Worm (Caenorhabditis elegans) whole organism, L1 larva: Measurements from ENCODE around the gene AH9.6.
A peak's percentile ranks its signal among the peaks of the same experiment; 100 is the strongest.

Source experiments
- C16A3.4 ChIP-seq: fragments of 150-350 bp; optimal IDR thresholded peaks from 2 replicates; lab custom pipeline; 2014; ENCODE audit warnings: missing biosample characterization, missing genetic modification characterization
- C34B4.2 ChIP-seq: sonication (generic microtip); optimal IDR thresholded peaks from 2 replicates; lab custom pipeline; 2017; ENCODE audit warnings: mild to moderate bottlenecking, missing genetic modification characterization, missing compliant biosample characterization
- F16B12.6 ChIP-seq: fragments of 150-350 bp; optimal IDR thresholded peaks from 2 replicates; lab custom pipeline; 2014; ENCODE audit warnings: missing biosample characterization, missing genetic modification characterization
- alr-1 ChIP-seq: fragments of 200-800 bp; sonication (Bioruptor generic); optimal IDR thresholded peaks from 2 replicates; lab custom pipeline; 2018; ENCODE audit warnings: borderline replicate concordance, mild to moderate bottlenecking, missing genetic modification characterization, missing compliant biosample characterization
- aly-2 ChIP-seq: fragments of 150-350 bp; optimal IDR thresholded peaks from 2 replicates; lab custom pipeline; 2014; ENCODE audit warnings: missing biosample characterization, missing genetic modification characterization
- ces-1 ChIP-seq: fragments of 150-350 bp; optimal IDR thresholded peaks from 2 replicates; lab custom pipeline; 2014; ENCODE audit warnings: missing biosample characterization, missing genetic modification reagents, missing genetic modification characterization
- dpl-1 ChIP-seq, 3 experiments: fragments of 150-350 bp in 2 of 3; sonication (generic microtip) in 1 of 3; optimal IDR thresholded peaks; 2 replicates each; lab custom pipeline; 2014 to 2017; ENCODE audit warnings: missing biosample characterization in 3 of 3, missing genetic modification characterization in 3 of 3, missing genetic modification reagents in 3 of 3
- dsc-1 ChIP-seq: sonication (generic microtip); optimal IDR thresholded peaks from 2 replicates; lab custom pipeline; 2016; ENCODE audit warnings: mild to moderate bottlenecking, missing genetic modification characterization, missing compliant biosample characterization
- efl-1 ChIP-seq, 4 experiments: fragments of 150-350 bp; optimal IDR thresholded peaks in 3 of 4; peaks in 1 of 4; 1 replicate in 1 of 4; 2 replicates in 3 of 4; lab custom pipeline; 2014; ENCODE audit warnings: missing biosample characterization in 2 of 4, missing genetic modification characterization in 2 of 4, missing genetic modification reagents in 2 of 4
- efl-3 ChIP-seq: fragments of 200-800 bp; sonication (Bioruptor generic); optimal IDR thresholded peaks from 2 replicates; lab custom pipeline; 2018; ENCODE audit warnings: mild to moderate bottlenecking, missing genetic modification characterization, missing compliant biosample characterization
- egl-13 ChIP-seq: sonication (generic microtip); optimal IDR thresholded peaks from 2 replicates; lab custom pipeline; 2016; ENCODE audit warnings: missing genotype, missing genetic modification reagents, missing genetic modification characterization, missing compliant biosample characterization
- egl-27 ChIP-seq, 2 experiments: fragments of 150-350 bp in 1 of 2; sonication (generic microtip); optimal IDR thresholded peaks; 3 replicates each; lab custom pipeline; 2017 to 2018; ENCODE audit warnings: missing biosample characterization in 2 of 2, missing genetic modification characterization in 2 of 2, missing genetic modification reagents in 2 of 2
- elt-2 ChIP-seq: sonication (generic microtip); optimal IDR thresholded peaks from 2 replicates; lab custom pipeline; 2016; ENCODE audit warnings: missing genetic modification characterization, mild to moderate bottlenecking, inconsistent platforms, missing compliant biosample characterization, missing genetic modification reagents
- ets-5 ChIP-seq: fragments of 200-800 bp; sonication (Bioruptor generic); IDR thresholded peaks from 2 replicates; pipeline ENCODE4 v1.3.6; 2022; ENCODE audit warnings: missing genetic modification characterization, missing compliant biosample characterization
- fkh-10 ChIP-seq: sonication (generic microtip); optimal IDR thresholded peaks from 2 replicates; lab custom pipeline; 2017; ENCODE audit warnings: missing biosample characterization, missing genetic modification reagents, missing genetic modification characterization
- fkh-4 ChIP-seq: sonication (generic microtip); optimal IDR thresholded peaks from 2 replicates; lab custom pipeline; 2016; ENCODE audit warnings: missing compliant biosample characterization, missing genetic modification characterization, borderline replicate concordance
- fkh-8 ChIP-seq: sonication (generic microtip); optimal IDR thresholded peaks from 2 replicates; lab custom pipeline; 2016; ENCODE audit warnings: mild to moderate bottlenecking, missing genetic modification characterization, missing compliant biosample characterization
- fos-1 ChIP-seq: fragments of 150-350 bp; optimal IDR thresholded peaks from 2 replicates; lab custom pipeline; 2014; ENCODE audit warnings: missing biosample characterization, missing genetic modification characterization
- grh-1 ChIP-seq: fragments of 200-800 bp; sonication (Bioruptor generic); IDR thresholded peaks from 2 replicates; pipeline ENCODE4 v1.3.6; 2022; ENCODE audit warnings: missing genetic modification reagents, missing genetic modification characterization, missing compliant biosample characterization
- hlh-17 ChIP-seq: fragments of 200-800 bp; sonication (Bioruptor generic); optimal IDR thresholded peaks from 2 replicates; lab custom pipeline; 2018; ENCODE audit warnings: missing genetic modification characterization, mild to moderate bottlenecking, missing compliant biosample characterization, moderate library complexity, borderline replicate concordance
- hlh-4 ChIP-seq: sonication (generic microtip); optimal IDR thresholded peaks from 2 replicates; lab custom pipeline; 2016; ENCODE audit warnings: mild to moderate bottlenecking, missing genetic modification characterization, missing compliant biosample characterization
- hpl-2 ChIP-seq: fragments of 150-350 bp; optimal IDR thresholded peaks from 2 replicates; lab custom pipeline; 2014; ENCODE audit warnings: missing biosample characterization, missing genetic modification reagents, missing genetic modification characterization
- lin-13 ChIP-seq: fragments of 150-350 bp; optimal IDR thresholded peaks from 2 replicates; lab custom pipeline; 2014; ENCODE audit warnings: missing biosample characterization, missing genetic modification reagents, missing genetic modification characterization
- lin-14 ChIP-seq: fragments of 200-800 bp; sonication (Bioruptor generic); optimal IDR thresholded peaks from 2 replicates; lab custom pipeline; 2018; ENCODE audit warnings: mild to moderate bottlenecking, missing genetic modification characterization, moderate library complexity, missing compliant biosample characterization
- lin-15B ChIP-seq: fragments of 150-350 bp; sonication (generic microtip); optimal IDR thresholded peaks from 3 replicates; lab custom pipeline; 2014; ENCODE audit warnings: missing biosample characterization, missing genetic modification characterization
- lin-35 ChIP-seq, 2 experiments: fragments of 150-350 bp; optimal IDR thresholded peaks; 2 replicates each; lab custom pipeline; 2014; ENCODE audit warnings: missing biosample characterization in 2 of 2, missing genetic modification characterization in 2 of 2, missing genetic modification reagents in 2 of 2
- lsy-2 ChIP-seq, 2 experiments: fragments of 150-350 bp; optimal IDR thresholded peaks; 2 replicates each; lab custom pipeline; 2014; ENCODE audit warnings: missing biosample characterization in 2 of 2, missing genetic modification characterization in 2 of 2
- mab-9 ChIP-seq: fragments of 200-800 bp; sonication (Bioruptor generic); IDR thresholded peaks from 2 replicates; pipeline ENCODE4 v1.3.6; 2022; ENCODE audit warnings: missing genetic modification reagents, missing genetic modification characterization, missing compliant biosample characterization
- mdl-1 ChIP-seq, 2 experiments: fragments of 150-350 bp; optimal IDR thresholded peaks; 2 replicates each; lab custom pipeline; 2014 to 2017; ENCODE audit warnings: missing biosample characterization in 2 of 2, missing genetic modification characterization in 2 of 2, inconsistent platforms in 1 of 2
- mef-2 ChIP-seq: fragments of 150-350 bp; optimal IDR thresholded peaks from 2 replicates; lab custom pipeline; 2014; ENCODE audit warnings: missing biosample characterization, missing genetic modification characterization
- mep-1 ChIP-seq: fragments of 150-350 bp; optimal IDR thresholded peaks from 2 replicates; lab custom pipeline; 2014; ENCODE audit warnings: missing biosample characterization, missing genetic modification characterization
- nhr-11 ChIP-seq: fragments of 150-350 bp; optimal IDR thresholded peaks from 2 replicates; lab custom pipeline; 2014; ENCODE audit warnings: missing biosample characterization, missing genetic modification characterization
- nhr-12 ChIP-seq: sonication (generic microtip); optimal IDR thresholded peaks from 2 replicates; lab custom pipeline; 2017; ENCODE audit warnings: missing biosample characterization, missing genetic modification characterization
- nhr-28 ChIP-seq: fragments of 150-350 bp; optimal IDR thresholded peaks from 2 replicates; lab custom pipeline; 2014; ENCODE audit warnings: missing biosample characterization, missing genetic modification characterization
- nhr-47 ChIP-seq: sonication (generic microtip); optimal IDR thresholded peaks from 2 replicates; lab custom pipeline; 2016; ENCODE audit warnings: mild to moderate bottlenecking, missing genetic modification characterization, moderate library complexity, missing compliant biosample characterization
- nhr-77 ChIP-seq: fragments of 150-350 bp; optimal IDR thresholded peaks from 2 replicates; lab custom pipeline; 2014; ENCODE audit warnings: missing biosample characterization, missing genetic modification characterization
- nhr-90 ChIP-seq: sonication (generic microtip); optimal IDR thresholded peaks from 2 replicates; lab custom pipeline; 2016; ENCODE audit warnings: mild to moderate bottlenecking, missing genetic modification characterization, missing compliant biosample characterization; ENCODE audit not compliant: poor library complexity
- pag-3 ChIP-seq: sonication (generic microtip); optimal IDR thresholded peaks from 2 replicates; lab custom pipeline; 2017; ENCODE audit warnings: missing genetic modification characterization, mild to moderate bottlenecking, missing compliant biosample characterization, antibody characterized with exemption, borderline replicate concordance; ENCODE audit not compliant: insufficient read depth
- pax-3 ChIP-seq: fragments of 200-800 bp; sonication (Bioruptor generic); optimal IDR thresholded peaks from 2 replicates; lab custom pipeline; 2018; ENCODE audit warnings: mild to moderate bottlenecking, missing genetic modification characterization, moderate library complexity, missing compliant biosample characterization
- pqm-1 ChIP-seq: sonication (generic microtip); optimal IDR thresholded peaks from 3 replicates; lab custom pipeline; 2017; ENCODE audit warnings: missing biosample characterization, missing genetic modification characterization
- rnt-1 ChIP-seq: sonication (generic microtip); optimal IDR thresholded peaks from 2 replicates; lab custom pipeline; 2016; ENCODE audit warnings: mild to moderate bottlenecking, missing genetic modification characterization, moderate library complexity, missing compliant biosample characterization
- skn-1 ChIP-seq: fragments of 150-350 bp; optimal IDR thresholded peaks from 2 replicates; lab custom pipeline; 2014; ENCODE audit warnings: missing biosample characterization, missing genetic modification characterization
- snpc-4 ChIP-seq: fragments of 150-350 bp; optimal IDR thresholded peaks from 2 replicates; lab custom pipeline; 2014; ENCODE audit warnings: missing biosample characterization, missing genetic modification characterization
- sox-4 ChIP-seq: sonication (generic microtip); optimal IDR thresholded peaks from 2 replicates; lab custom pipeline; 2016; ENCODE audit warnings: missing genetic modification characterization, missing compliant biosample characterization
- swsn-7 ChIP-seq: sonication (generic microtip); optimal IDR thresholded peaks from 2 replicates; lab custom pipeline; 2016; ENCODE audit warnings: missing genetic modification characterization, missing compliant biosample characterization
- tlp-1 ChIP-seq: fragments of 150-350 bp; optimal IDR thresholded peaks from 2 replicates; lab custom pipeline; 2014; ENCODE audit warnings: missing biosample characterization, missing genetic modification characterization
- unc-62 ChIP-seq: fragments of 150-350 bp; optimal IDR thresholded peaks from 2 replicates; lab custom pipeline; 2014; ENCODE audit warnings: missing biosample characterization, missing genetic modification reagents, missing genetic modification characterization
- ztf-4 ChIP-seq: fragments of 150-350 bp; optimal IDR thresholded peaks from 2 replicates; lab custom pipeline; 2014; ENCODE audit warnings: missing biosample characterization, missing genetic modification characterization

The AH9.6 gene

DNA sequence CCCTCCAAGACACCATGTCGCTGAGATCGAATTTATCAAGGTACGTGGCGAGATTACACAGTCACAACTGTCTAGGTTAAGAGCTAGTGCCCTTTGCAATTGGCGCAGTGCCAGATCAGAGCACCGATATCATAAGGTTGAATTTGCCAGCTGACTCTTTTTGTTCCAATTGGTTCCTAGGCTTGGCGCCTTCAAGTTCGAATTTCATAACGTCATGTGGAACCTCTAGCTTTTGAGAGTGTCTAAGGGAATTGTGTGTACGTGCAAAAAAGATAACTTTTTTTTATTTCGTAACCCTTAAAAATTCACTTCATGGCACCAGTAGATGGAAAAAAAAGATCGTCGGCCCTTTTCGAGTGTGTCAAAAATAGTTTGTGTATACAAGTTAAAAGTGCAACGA lies 51.7 kb downstream of the AH9.6 start:
- peak; percentile 31 for TF ChIP-seq rnt-1 (tag; lab: Kevin White, UChicago)
- TF ChIP-seq efl-1 (optimal IDR thresholded peaks at IDR 0.05; lab: Kevin White, UChicago): no peak
- TF ChIP-seq efl-1 (GFP tag; optimal IDR thresholded peaks at IDR 0.05 in 1 of 2; lab: Kevin White, UChicago): peak in 1 of 2 experiments; percentile 7
- TF ChIP-seq nhr-77 (tag; lab: Kevin White, UChicago): no peak
- peak; percentile 52 for TF ChIP-seq pag-3
- TF ChIP-seq snpc-4 (tag; lab: Kevin White, UChicago): no peak
- no peak for TF ChIP-seq mdl-1 (tag; optimal IDR thresholded peaks at IDR 0.05; lab: Kevin White, UChicago)

DNA sequence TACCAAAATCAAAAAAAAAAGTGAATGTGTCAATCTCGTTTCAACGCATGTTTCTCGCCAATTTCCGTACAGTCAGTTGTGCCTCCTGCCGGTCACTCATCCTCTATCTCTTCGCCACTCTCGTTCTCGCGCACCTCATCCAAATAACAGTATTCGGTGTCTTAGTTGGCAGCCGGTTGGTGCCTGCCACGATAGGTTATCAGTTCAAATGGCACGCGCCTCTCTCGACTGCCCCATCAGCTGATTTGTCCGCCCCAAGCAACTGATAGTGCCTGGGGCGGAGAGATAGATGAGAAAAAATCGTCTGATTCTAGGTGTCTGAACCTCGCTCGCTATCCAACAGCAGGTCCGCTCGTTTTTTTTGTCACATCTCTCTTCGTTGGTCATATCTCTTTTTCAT lies 52.8 kb downstream of the AH9.6 start:
- TF ChIP-seq pag-3: peak; percentile 100
- no peak for TF ChIP-seq mab-9
- no peak for TF ChIP-seq fkh-10 (GFP tag; lab: Kevin White, UChicago)
- no peak for TF ChIP-seq F16B12.6 (tag; lab: Kevin White, UChicago)
- TF ChIP-seq C34B4.2: no peak
- TF ChIP-seq tlp-1: no peak
- TF ChIP-seq lin-15B: no peak
- peak; percentile 54 for TF ChIP-seq elt-2 (tag; lab: Kevin White, UChicago)
- TF ChIP-seq egl-13 (tag; lab: Kevin White, UChicago): no peak
- TF ChIP-seq hlh-17 (GFP tag; lab: Kevin White, UChicago): no peak
- TF ChIP-seq snpc-4 (tag; lab: Kevin White, UChicago): no peak
- peak; percentile 48 for TF ChIP-seq rnt-1 (tag; lab: Kevin White, UChicago)
- peak; percentile 67 for TF ChIP-seq nhr-90
- TF ChIP-seq ztf-4 (tag; lab: Kevin White, UChicago): no peak
- TF ChIP-seq lin-13 (GFP tag; lab: Kevin White, UChicago): peak; percentile 17
- TF ChIP-seq nhr-12 (tag; lab: Kevin White, UChicago): no peak
- peak in 1 of 3 experiments; percentile 11 for TF ChIP-seq dpl-1 (GFP tag; optimal IDR thresholded peaks at IDR 0.05; lab: Kevin White, UChicago)
- TF ChIP-seq nhr-28: no peak
- peak; percentile 68 for TF ChIP-seq skn-1 (tag; lab: Kevin White, UChicago)
- no peak for TF ChIP-seq efl-1 (optimal IDR thresholded peaks at IDR 0.05; lab: Kevin White, UChicago)
- TF ChIP-seq efl-1 (GFP tag; optimal IDR thresholded peaks at IDR 0.05 in 1 of 2; lab: Kevin White, UChicago): no peak
- TF ChIP-seq pqm-1: no peak
- TF ChIP-seq pax-3 (tag; lab: Kevin White, UChicago): no peak
- peak; percentile 1 for TF ChIP-seq mep-1 (tag; lab: Kevin White, UChicago)
- TF ChIP-seq ets-5 (GFP tag; lab: Robert Waterston, UW): no peak
- no peak for TF ChIP-seq nhr-77 (tag; lab: Kevin White, UChicago)
- no peak for TF ChIP-seq aly-2 (tag; lab: Kevin White, UChicago)
- no peak for TF ChIP-seq hlh-4 (tag; lab: Kevin White, UChicago)
- no peak for TF ChIP-seq fkh-8
- TF ChIP-seq efl-3 (GFP tag; lab: Kevin White, UChicago): no peak
- 0 out of 2 replicates have a peak, but pooled peaks have one; percentile 43 for TF ChIP-seq grh-1 (GFP tag; lab: Robert Waterston, UW)
- TF ChIP-seq lsy-2 (tag; optimal IDR thresholded peaks at IDR 0.05; lab: Kevin White, UChicago): peak in 1 of 2 experiments; percentile 60
- peak; percentile 48 for TF ChIP-seq nhr-47
- TF ChIP-seq fkh-4 (tag; lab: Kevin White, UChicago): no peak
- no peak for TF ChIP-seq swsn-7 (tag; lab: Kevin White, UChicago)
- TF ChIP-seq lin-35 (GFP tag; optimal IDR thresholded peaks at IDR 0.05; lab: Kevin White, UChicago): peak in 1 of 2 experiments; percentile 72
- TF ChIP-seq unc-62 (GFP tag; lab: Kevin White, UChicago): no peak
- peak in 1 of 2 experiments; percentile 58 for TF ChIP-seq egl-27 (tag; optimal IDR thresholded peaks at IDR 0.05; lab: Kevin White, UChicago)
- peak; percentile 19 for TF ChIP-seq C16A3.4 (tag; lab: Kevin White, UChicago)
- TF ChIP-seq alr-1 (tag; lab: Kevin White, UChicago): no peak
- TF ChIP-seq hpl-2 (GFP tag; lab: Kevin White, UChicago): no peak
- no peak for TF ChIP-seq fos-1 (tag; lab: Kevin White, UChicago)
- TF ChIP-seq lin-14 (GFP tag; lab: Kevin White, UChicago): peak; percentile 89
- TF ChIP-seq ces-1 (GFP tag; lab: Kevin White, UChicago): no peak
- TF ChIP-seq dsc-1: no peak
- no peak for TF ChIP-seq nhr-11 (tag; lab: Kevin White, UChicago)
- no peak for TF ChIP-seq sox-4 (tag; lab: Kevin White, UChicago)
- TF ChIP-seq mef-2 (tag; lab: Kevin White, UChicago): no peak
- TF ChIP-seq mdl-1 (tag; optimal IDR thresholded peaks at IDR 0.05; lab: Kevin White, UChicago): peak in 1 of 2 experiments; percentile 83
